Worm (Caenorhabditis elegans): Measurements from ENCODE around the gene twk-14.
A peak's percentile ranks its signal among the peaks of the same experiment; 100 is the strongest.

The twk-14 gene

DNA sequence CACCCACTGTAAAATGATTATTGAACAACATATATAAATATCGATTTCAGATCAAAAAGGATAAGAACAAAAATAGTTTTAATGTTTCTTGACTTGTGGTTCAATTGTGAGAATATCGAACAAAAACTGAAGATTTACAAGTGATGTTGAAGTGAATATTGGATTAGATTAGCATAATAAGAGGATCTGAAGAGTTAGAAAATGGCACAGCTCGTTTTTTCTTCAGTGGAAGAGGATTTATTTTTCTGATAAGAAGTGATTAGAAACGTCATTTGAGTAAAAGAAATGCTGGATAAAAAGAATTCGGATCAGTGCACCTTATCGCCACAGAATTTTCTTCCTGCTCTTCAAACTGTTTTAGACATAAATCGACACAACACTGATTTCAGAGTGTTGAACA, at the start of gene twk-14:
twk-14 (minus strand) TSS at position 8 of the 400 bp plus-strand sequence.
- TF ChIP-seq zag-1 (tag; optimal IDR thresholded peaks at IDR 0.05) (no peak), sea-2 (GFP tag; optimal IDR thresholded peaks at IDR 0.05) (no peak), pqm-1 (tag; optimal IDR thresholded peaks at IDR 0.05) (no peak), elt-3 (tag; optimal IDR thresholded peaks at IDR 0.05) (no peak), egl-5 (tag; optimal IDR thresholded peaks at IDR 0.05) (no peak), lin-15B (tag; optimal IDR thresholded peaks at IDR 0.05) (no peak), tbx-2 (tag; optimal IDR thresholded peaks at IDR 0.05) (no peak), egl-27 (tag; optimal IDR thresholded peaks at IDR 0.05) (no peak), nhr-12 (tag; optimal IDR thresholded peaks at IDR 0.05) (no peak), pha-4 (tag; optimal IDR thresholded peaks at IDR 0.05) (no peak), ztf-4 (tag; optimal IDR thresholded peaks at IDR 0.05) (no peak), nhr-67 (tag; optimal IDR thresholded peaks at IDR 0.05) (no peak), mml-1 (tag; optimal IDR thresholded peaks at IDR 0.05) (no peak)

DNA sequence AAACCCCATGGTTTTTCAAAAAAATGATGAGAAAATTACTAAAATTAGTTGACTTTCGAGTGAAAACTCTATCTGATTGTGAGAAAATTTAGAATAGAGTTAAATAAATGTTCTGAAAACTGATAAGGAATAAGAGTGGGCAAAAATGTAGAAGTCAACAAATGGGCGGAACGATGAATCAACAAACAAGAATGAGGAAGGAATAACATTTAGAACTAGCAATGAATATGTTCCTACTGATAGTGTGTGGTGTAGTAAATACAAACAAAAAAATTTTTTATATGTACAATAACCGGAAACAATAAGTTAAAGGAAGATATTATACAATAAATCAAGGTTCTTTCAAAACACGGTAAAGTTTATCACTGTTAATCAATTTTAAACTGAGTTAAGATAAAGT, 48.2 kb upstream of the twk-14 start, which contains the start of gene pals-39:
pals-39 (minus strand) TSS at position 101 of the 400 bp plus-strand sequence.
- TF ChIP-seq pqm-1 (tag; optimal IDR thresholded peaks at IDR 0.05) (peak; percentile 30), ama-1 (optimal IDR thresholded peaks at IDR 0.05) (no peak), mml-1 (tag; optimal IDR thresholded peaks at IDR 0.05) (no peak), aly-2 (tag; optimal IDR thresholded peaks at IDR 0.05) (no peak), pha-4 (tag; optimal IDR thresholded peaks at IDR 0.05) (peak; percentile 39)

DNA sequence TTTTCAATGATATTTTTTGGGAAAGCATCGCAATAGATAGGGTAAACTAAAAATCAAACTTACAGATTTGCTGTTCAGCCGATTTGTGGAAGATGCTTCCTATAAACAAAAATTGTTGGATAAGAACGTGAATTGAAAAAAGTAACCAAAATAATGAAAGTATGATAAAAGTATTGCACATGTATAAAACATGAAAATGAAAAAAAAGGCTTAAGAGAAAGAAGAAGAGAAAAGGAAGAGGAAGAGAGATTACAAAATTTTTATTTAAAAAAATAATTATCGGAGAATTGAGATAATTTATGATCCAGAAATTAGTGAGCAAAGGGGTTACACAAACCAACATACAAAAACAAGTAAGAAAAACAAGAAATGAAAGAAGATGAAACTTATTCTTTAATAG, 45.9 kb upstream of the twk-14 start, which contains the start of gene pals-37:
pals-37 (minus strand) TSS at position 101 of the 400 bp plus-strand sequence.
- TF ChIP-seq ama-1 (optimal IDR thresholded peaks at IDR 0.05) (no peak), nhr-23 (tag; optimal IDR thresholded peaks at IDR 0.05) (no peak), ztf-4 (tag; optimal IDR thresholded peaks at IDR 0.05) (no peak), zag-1 (tag; optimal IDR thresholded peaks at IDR 0.05) (no peak), fkh-2 (tag; optimal IDR thresholded peaks at IDR 0.05) (no peak), elt-1 (tag; optimal IDR thresholded peaks at IDR 0.05) (no peak), eor-1 (tag; optimal IDR thresholded peaks at IDR 0.05) (no peak)

DNA sequence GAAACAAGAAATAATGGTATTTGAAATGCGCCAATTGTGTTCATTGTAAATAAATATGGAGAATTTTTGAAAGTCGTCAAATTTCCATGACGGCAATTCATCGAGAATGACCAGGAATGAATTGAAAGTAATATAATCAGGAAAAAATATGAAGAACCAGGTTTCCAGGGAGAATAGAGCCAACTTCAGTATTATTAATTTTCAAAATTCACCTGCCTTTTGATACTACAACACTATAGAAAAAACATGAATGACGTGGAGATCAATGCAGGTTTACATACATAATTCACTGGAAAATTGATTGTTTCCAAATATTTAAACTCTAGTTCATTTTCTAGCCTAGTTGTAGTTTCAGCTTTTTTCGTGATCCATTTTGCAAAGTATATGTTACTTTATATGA, 38.2 kb upstream of the twk-14 start, which contains the start of gene srh-25:
srh-25 (minus strand) TSS at position 101 of the 400 bp plus-strand sequence.
- TF ChIP-seq ztf-4 (tag; optimal IDR thresholded peaks at IDR 0.05) (no peak), ceh-82 (tag; optimal IDR thresholded peaks at IDR 0.05) (no peak), ama-1 (optimal IDR thresholded peaks at IDR 0.05) (no peak), lsy-12 (tag; optimal IDR thresholded peaks at IDR 0.05) (no peak), unc-62 (GFP tag; optimal IDR thresholded peaks at IDR 0.05) (no peak), ztf-11 (tag; optimal IDR thresholded peaks at IDR 0.05) (no peak), snpc-4 (tag; optimal IDR thresholded peaks at IDR 0.05) (no peak), nhr-67 (tag; optimal IDR thresholded peaks at IDR 0.05) (no peak), nhr-12 (tag; optimal IDR thresholded peaks at IDR 0.05) (no peak), ceh-28 (tag; optimal IDR thresholded peaks at IDR 0.05) (no peak)

DNA sequence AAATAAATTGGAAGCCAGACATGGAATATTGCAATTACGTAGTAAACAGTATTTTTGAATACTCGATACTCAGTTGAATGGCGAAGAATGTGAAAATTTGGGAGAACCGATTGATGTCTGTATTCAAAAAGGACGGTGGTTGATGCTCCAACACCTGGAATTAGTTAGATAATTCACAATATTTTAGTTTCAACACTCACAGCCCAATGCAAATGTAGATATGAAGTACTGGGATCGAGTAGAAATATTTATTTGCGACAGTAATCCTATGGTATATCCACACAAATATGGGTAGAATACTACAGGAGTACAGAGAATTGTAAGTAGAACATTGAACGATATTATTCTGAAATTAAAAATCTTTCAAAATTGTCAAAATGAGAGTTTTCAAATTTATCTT, 37.6 kb upstream of the twk-14 start:
- TF ChIP-seq lsy-12 (tag; optimal IDR thresholded peaks at IDR 0.05) (no peak), nhr-67 (tag; optimal IDR thresholded peaks at IDR 0.05) (no peak), nhr-11 (tag; optimal IDR thresholded peaks at IDR 0.05) (no peak), mdl-1 (tag; optimal IDR thresholded peaks at IDR 0.05) (no peak)

DNA sequence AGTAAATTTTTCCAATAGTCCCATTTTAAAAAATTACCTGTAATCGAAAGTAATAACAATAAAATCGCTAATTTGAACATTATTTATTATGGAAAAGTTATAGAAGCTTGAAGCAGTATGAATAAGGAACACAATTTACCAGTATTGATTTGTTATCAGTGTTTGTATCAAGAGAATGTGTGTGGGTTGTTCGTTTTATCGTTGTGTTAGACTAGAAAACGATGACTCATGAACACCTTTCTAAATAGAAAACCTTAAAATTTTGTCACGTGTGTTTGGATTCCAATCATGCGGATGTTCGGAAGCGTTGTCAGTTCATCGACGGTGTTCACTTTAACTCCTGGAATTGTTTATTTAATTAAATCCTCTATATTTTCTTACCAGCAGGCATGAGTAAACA, 36.6 kb upstream of the twk-14 start, which contains the start of gene C54D10.13:
C54D10.13 (minus strand) TSS at position 179 of the 400 bp plus-strand sequence.
- peak; percentile 48 for TF ChIP-seq elt-2 (tag; optimal IDR thresholded peaks at IDR 0.05)
- TF ChIP-seq pqm-1 (tag; optimal IDR thresholded peaks at IDR 0.05): peak; percentile 62
- no peak for TF ChIP-seq egl-27 (tag; optimal IDR thresholded peaks at IDR 0.05)

DNA sequence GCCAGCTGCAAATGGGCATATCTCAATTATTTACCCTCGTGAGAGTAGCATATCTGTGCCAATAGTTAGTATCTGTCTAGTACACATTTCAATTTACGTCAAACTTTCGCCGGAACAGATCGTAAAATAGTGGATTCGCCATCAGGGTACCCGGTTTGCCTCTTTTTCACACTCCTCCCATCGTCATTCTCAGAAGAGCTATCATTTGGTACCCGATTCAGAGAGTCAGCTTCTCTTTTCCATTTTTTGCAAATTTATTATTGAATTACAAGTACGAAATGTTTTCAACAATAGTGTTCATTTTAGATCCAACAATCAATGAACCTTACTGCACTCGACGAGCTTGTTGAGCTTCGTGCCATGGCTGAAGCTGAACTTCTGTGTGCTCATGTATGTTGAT, 33.5 kb upstream of the twk-14 start, which contains the start of gene C54D10.5:
C54D10.5 (plus strand) TSS at position 301 of the 400 bp plus-strand sequence.
- no peak for TF ChIP-seq aly-2 (tag; optimal IDR thresholded peaks at IDR 0.05)
- no peak for TF ChIP-seq fkh-10 (GFP tag; optimal IDR thresholded peaks at IDR 0.05)
- no peak for TF ChIP-seq ama-1 (optimal IDR thresholded peaks at IDR 0.05)
- TF ChIP-seq nhr-11 (tag; optimal IDR thresholded peaks at IDR 0.05): no peak
- no peak for TF ChIP-seq ceh-28 (tag; optimal IDR thresholded peaks at IDR 0.05)
- no peak for TF ChIP-seq elt-1 (tag; optimal IDR thresholded peaks at IDR 0.05)
- TF ChIP-seq nhr-12 (tag; optimal IDR thresholded peaks at IDR 0.05): no peak
- no peak for TF ChIP-seq sea-2 (GFP tag; optimal IDR thresholded peaks at IDR 0.05)
- TF ChIP-seq tbx-2 (tag; optimal IDR thresholded peaks at IDR 0.05): no peak
- TF ChIP-seq ceh-16 (tag; optimal IDR thresholded peaks at IDR 0.05): no peak
- TF ChIP-seq lsy-12 (tag; optimal IDR thresholded peaks at IDR 0.05): no peak
- no peak for TF ChIP-seq ZK546.5 (tag; optimal IDR thresholded peaks at IDR 0.05)
- no peak for TF ChIP-seq nhr-28 (tag; optimal IDR thresholded peaks at IDR 0.05)
- no peak for TF ChIP-seq zag-1 (tag; optimal IDR thresholded peaks at IDR 0.05)

All from whole organism, L3 larva.